Fruit fly (Drosophila melanogaster) whole organism, prepupa: ENCODE measurements around the gene CG7523.

Experiments used
- CG11294 ChIP-seq: fragments of 200-800 bp; sonication (Bioruptor generic); IDR thresholded peaks from 2 replicates; pipeline ENCODE4 v1.3.6; 2022; ENCODE audit warnings: missing biosample characterization, missing genetic modification characterization
- CG11762 ChIP-seq: fragments of 200-800 bp; sonication (Bioruptor generic); optimal IDR thresholded peaks from 3 replicates; lab custom pipeline; 2016; ENCODE audit warnings: missing biosample characterization, missing genetic modification characterization; ENCODE audit not compliant: insufficient read depth
- CG15336 ChIP-seq: fragments of 200-800 bp; sonication (Bioruptor generic); IDR thresholded peaks from 2 replicates; pipeline ENCODE4 v1.3.6; 2022; ENCODE audit warnings: missing biosample characterization, missing genetic modification characterization
- CG1621 ChIP-seq: fragments of 200-800 bp; sonication (Bioruptor generic); optimal IDR thresholded peaks from 3 replicates; lab custom pipeline; 2018; ENCODE audit warnings: missing biosample characterization, mild to moderate bottlenecking, missing genetic modification characterization
- CG3032 ChIP-seq: fragments of 200-800 bp; optimal IDR thresholded peaks from 2 replicates; lab custom pipeline; 2019; ENCODE audit warnings: missing biosample characterization, mild to moderate bottlenecking, missing genetic modification characterization, moderate library complexity
- CG32006 ChIP-seq: fragments of 200-800 bp; sonication (Bioruptor generic); optimal IDR thresholded peaks from 3 replicates; lab custom pipeline; 2017; ENCODE audit warnings: missing biosample characterization, mild to moderate bottlenecking, missing genetic modification characterization
- CG6163 ChIP-seq: fragments of 200-800 bp; sonication (Bioruptor generic); IDR thresholded peaks from 3 replicates; pipeline ENCODE4 v1.3.6; 2022; ENCODE audit warnings: missing biosample characterization, missing genetic modification characterization
- CG6276 ChIP-seq: fragments of 200-800 bp; sonication (Bioruptor generic); optimal IDR thresholded peaks from 2 replicates; lab custom pipeline; 2017; ENCODE audit warnings: missing biosample characterization, mild to moderate bottlenecking, missing genetic modification characterization
- CG6792 ChIP-seq: fragments of 200-800 bp; sonication (Bioruptor generic); optimal IDR thresholded peaks from 3 replicates; lab custom pipeline; 2016; ENCODE audit warnings: missing biosample characterization, missing genetic modification characterization
- CG6854 ChIP-seq: fragments of 200-800 bp; sonication (Bioruptor generic); optimal IDR thresholded peaks from 2 replicates; lab custom pipeline; 2017; ENCODE audit warnings: missing biosample characterization, mild to moderate bottlenecking, missing genetic modification characterization
- CG8632 ChIP-seq: fragments of 200-800 bp; sonication (Bioruptor generic); optimal IDR thresholded peaks from 3 replicates; lab custom pipeline; 2016; ENCODE audit warnings: missing biosample characterization, missing genetic modification characterization
- CG9139 ChIP-seq: fragments of 200-800 bp; sonication (Bioruptor generic); optimal IDR thresholded peaks from 3 replicates; lab custom pipeline; 2017; ENCODE audit warnings: missing biosample characterization, mild to moderate bottlenecking, missing genetic modification characterization
- Eip78C ChIP-seq: fragments of 200-800 bp; sonication (Bioruptor generic); peaks from one replicate; lab custom pipeline; 2016; ENCODE audit warnings: missing biosample characterization, missing genetic modification characterization
- Eip93F ChIP-seq: fragments of 200-800 bp; sonication (Bioruptor generic); optimal IDR thresholded peaks from 2 replicates; lab custom pipeline; 2016; ENCODE audit warnings: missing biosample characterization, mild to moderate bottlenecking, missing genetic modification characterization
- Ets96B ChIP-seq: fragments of 200-800 bp; optimal IDR thresholded peaks from 2 replicates; lab custom pipeline; 2019; ENCODE audit warnings: missing biosample characterization, mild to moderate bottlenecking, missing genetic modification characterization, moderate library complexity
- Hr38 ChIP-seq: sonication (Bioruptor generic); optimal IDR thresholded peaks from 2 replicates; lab custom pipeline; 2016; ENCODE audit warnings: missing biosample characterization, missing genetic modification characterization
- Hr39 ChIP-seq: fragments of 200-800 bp; sonication (Bioruptor generic); optimal IDR thresholded peaks from 2 replicates; lab custom pipeline; 2016; ENCODE audit warnings: missing biosample characterization, missing genetic modification characterization
- Hr4 ChIP-seq: fragments of 200-800 bp; sonication (Bioruptor generic); optimal IDR thresholded peaks from 3 replicates; lab custom pipeline; 2016; ENCODE audit warnings: missing biosample characterization, missing genetic modification characterization
- Met ChIP-seq: fragments of 200-800 bp; sonication (Bioruptor generic); optimal IDR thresholded peaks from 3 replicates; lab custom pipeline; 2016; ENCODE audit warnings: missing biosample characterization, missing genetic modification characterization
- OdsH ChIP-seq: fragments of 200-800 bp; sonication (Bioruptor generic); optimal IDR thresholded peaks from 3 replicates; lab custom pipeline; 2016; ENCODE audit warnings: missing biosample characterization, missing genetic modification characterization
- Smox ChIP-seq: fragments of 200-800 bp; sonication (Bioruptor generic); optimal IDR thresholded peaks from 3 replicates; lab custom pipeline; 2016; ENCODE audit warnings: missing biosample characterization, missing genetic modification characterization
- Sox14 ChIP-seq: fragments of 200-800 bp; sonication (Bioruptor generic); optimal IDR thresholded peaks from 3 replicates; lab custom pipeline; 2016; ENCODE audit warnings: missing biosample characterization, missing genetic modification characterization
- acj6 ChIP-seq: fragments of 200-800 bp; sonication (Bioruptor generic); optimal IDR thresholded peaks from 3 replicates; lab custom pipeline; 2016; ENCODE audit warnings: missing biosample characterization, missing genetic modification characterization
- dsx ChIP-seq: fragments of 200-800 bp; optimal IDR thresholded peaks from 3 replicates; lab custom pipeline; 2019; ENCODE audit warnings: missing biosample characterization, mild to moderate bottlenecking, missing genetic modification characterization, moderate library complexity; ENCODE audit not compliant: poor library complexity, severe bottlenecking
- fd59A ChIP-seq: fragments of 200-800 bp; sonication (Bioruptor generic); optimal IDR thresholded peaks from 2 replicates; lab custom pipeline; 2017; ENCODE audit warnings: missing biosample characterization, mild to moderate bottlenecking, missing genetic modification characterization, missing genetic modification reagents
- fd85E ChIP-seq: fragments of 200-800 bp; sonication (Bioruptor generic); optimal IDR thresholded peaks from 3 replicates; lab custom pipeline; 2016; ENCODE audit warnings: missing biosample characterization, missing genetic modification characterization
- fkh ChIP-seq: fragments of 200-800 bp; sonication (Bioruptor generic); optimal IDR thresholded peaks from 3 replicates; lab custom pipeline; 2017; ENCODE audit warnings: missing biosample characterization, mild to moderate bottlenecking, missing genetic modification characterization, moderate library complexity
- lz ChIP-seq: fragments of 200-800 bp; sonication (Bioruptor generic); optimal IDR thresholded peaks from 3 replicates; lab custom pipeline; 2016; ENCODE audit warnings: missing biosample characterization, missing genetic modification characterization
- net ChIP-seq: fragments of 200-800 bp; sonication (Bioruptor generic); optimal IDR thresholded peaks from 3 replicates; lab custom pipeline; 2016; ENCODE audit warnings: missing biosample characterization, missing genetic modification characterization
- salr ChIP-seq, 2 experiments: fragments of 200-800 bp; sonication (Bioruptor generic); optimal IDR thresholded peaks; 3 replicates each; lab custom pipeline; 2016 to 2018; ENCODE audit warnings: missing biosample characterization in 2 of 2, missing genetic modification characterization in 2 of 2, mild to moderate bottlenecking in 1 of 2
- svp ChIP-seq: fragments of 200-800 bp; sonication (Bioruptor generic); peaks from one replicate; lab custom pipeline; 2016; ENCODE audit warnings: missing biosample characterization, missing genetic modification characterization
- topi ChIP-seq: fragments of 200-800 bp; sonication (Bioruptor generic); optimal IDR thresholded peaks from 3 replicates; lab custom pipeline; 2016; ENCODE audit warnings: missing biosample characterization, missing genetic modification characterization
- vri ChIP-seq: fragments of 200-800 bp; sonication (Bioruptor generic); optimal IDR thresholded peaks from 3 replicates; lab custom pipeline; 2016; ENCODE audit warnings: missing biosample characterization, mild to moderate bottlenecking, missing genetic modification characterization

CG7523 gene

dm6 chr3R:17679368-17679997 lies 8.8 kb upstream of the CG7523 start (continued):
- TF ChIP-seq lz (GFP tag; lab: Kevin White, UChicago) (peak; percentile 91), Met (GFP tag; lab: Kevin White, UChicago) (peak; percentile 92), Eip93F (GFP tag; lab: Kevin White, UChicago) (peak; percentile 90), Hr4 (GFP tag; lab: Kevin White, UChicago) (peak; percentile 87), dsx (GFP tag; lab: Kevin White, UChicago) (peak; percentile 85), CG15336 (GFP tag; lab: Robert Waterston, UW) (peak; percentile 90), CG32006 (GFP tag; lab: Kevin White, UChicago) (peak; percentile 95), Hr39 (peak; percentile 84), CG8632 (peak; percentile 83), OdsH (GFP tag; lab: Kevin White, UChicago) (peak; percentile 91), svp (peak; percentile 97), CG6854 (peak; percentile 89), Eip78C (GFP tag; lab: Kevin White, UChicago) (peak; percentile 97), CG11294 (0 out of 2 replicates have a peak, but pooled peaks have one; percentile 60), CG3032 (tag; lab: Kevin White, UChicago) (peak; percentile 80), Sox14 (GFP tag; lab: Kevin White, UChicago) (peak; percentile 89), topi (GFP tag; lab: Kevin White, UChicago) (peak; percentile 92), CG1621 (peak; percentile 53), CG6276 (GFP tag; lab: Kevin White, UChicago) (no peak), Smox (GFP tag; lab: Kevin White, UChicago) (peak; percentile 91), CG6792 (GFP tag; lab: Kevin White, UChicago) (peak; percentile 87), acj6 (peak; percentile 86), CG11762 (peak; percentile 86), Hr38 (GFP tag; lab: Kevin White, UChicago) (no peak), salr (GFP tag; optimal IDR thresholded peaks at IDR 0.05; lab: Kevin White, UChicago) (peak; percentile 56 to 92), fd59A (GFP tag; lab: Kevin White, UChicago) (peak; percentile 77), Ets96B (tag; lab: Kevin White, UChicago) (peak; percentile 80), CG6163 (GFP tag; lab: Robert Waterston, UW) (peak; percentile 79), CG9139 (peak; percentile 19)

- TF ChIP-seq svp: peak; percentile 86
- TF ChIP-seq Hr39: no peak
- TF ChIP-seq fd85E (GFP tag; lab: Kevin White, UChicago): no peak
- TF ChIP-seq net (GFP tag; lab: Kevin White, UChicago): no peak
- TF ChIP-seq CG11762: no peak
- TF ChIP-seq fkh (GFP tag; lab: Kevin White, UChicago): no peak
- TF ChIP-seq CG6163 (GFP tag; lab: Robert Waterston, UW): no peak
- TF ChIP-seq CG6792 (GFP tag; lab: Kevin White, UChicago): no peak
- no peak for TF ChIP-seq CG3032 (tag; lab: Kevin White, UChicago)
- no peak for TF ChIP-seq OdsH (GFP tag; lab: Kevin White, UChicago)
- TF ChIP-seq vri (GFP tag; lab: Kevin White, UChicago): peak; percentile 44
- TF ChIP-seq dsx (GFP tag; lab: Kevin White, UChicago): peak; percentile 49
- TF ChIP-seq CG6276 (GFP tag; lab: Kevin White, UChicago): no peak
- TF ChIP-seq Eip78C (GFP tag; lab: Kevin White, UChicago): no peak
Observed at dm6 chr3R:17678138-17678873, 7.6 kb upstream of the CG7523 start.

- TF ChIP-seq svp: peak; percentile 97
- no peak for TF ChIP-seq Ets96B (tag; lab: Kevin White, UChicago)
- TF ChIP-seq, all 60 proteins: peak for 1
Observed at dm6 chr3R:17670202-17670856, 366 bp downstream of the CG7523 start.
